Fruit fly (Drosophila melanogaster): Measurements from ENCODE around the gene CG7202.

DNA sequence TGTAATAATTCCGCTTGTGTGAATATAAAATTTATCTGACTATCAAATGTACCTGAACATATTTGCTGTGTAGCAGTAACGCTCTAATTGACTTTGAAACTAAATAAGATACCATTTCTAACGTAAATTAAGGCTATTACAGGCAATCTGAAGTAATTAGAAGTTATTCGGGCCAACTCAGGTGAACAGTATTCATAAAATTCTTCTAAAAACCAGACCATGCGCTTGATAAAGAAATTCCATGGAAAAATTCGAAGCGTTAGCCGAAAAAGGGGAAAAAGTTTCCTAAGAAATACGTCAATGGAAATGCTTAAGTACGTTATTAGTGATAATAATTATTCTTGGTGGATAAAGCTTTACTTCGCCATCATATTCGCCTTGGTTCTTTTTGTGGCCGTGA, 41.8 kb upstream of the CG7202 start, which contains the start of gene ppk5:
- TF ChIP-seq CG8478 (optimal IDR thresholded peaks at IDR 0.05) (no peak), CTCF (optimal IDR thresholded peaks at IDR 0.05) (no peak)
